Fruit fly (Drosophila melanogaster) whole organism, embryonic: Measurements from ENCODE around the gene Rpt5.

Experiments
- Bgb ChIP-seq: fragments of 200-800 bp; sonication (Bioruptor generic); IDR thresholded peaks from 2 replicates; pipeline ENCODE4 v1.3.6; 2022; ENCODE audit warnings: missing biosample characterization, missing genetic modification characterization; ENCODE audit not compliant: partially characterized antibody
- CG10431 ChIP-seq: fragments of 200-800 bp; sonication (Bioruptor generic); optimal IDR thresholded peaks from 3 replicates; lab custom pipeline; 2018; ENCODE audit warnings: missing biosample characterization, mild to moderate bottlenecking, missing genetic modification characterization
- CG11085 ChIP-seq: fragments of 200-800 bp; sonication (Bioruptor generic); IDR thresholded peaks from 2 replicates; pipeline ENCODE4 v1.3.6; 2022; ENCODE audit warnings: missing biosample characterization, missing genetic modification characterization
- CG11093 ChIP-seq: fragments of 200-800 bp; sonication (Bioruptor generic); IDR thresholded peaks from 3 replicates; pipeline ENCODE4 v1.3.6; 2022; ENCODE audit warnings: missing biosample characterization, missing genetic modification characterization
- CG12299 ChIP-seq: fragments of 200-800 bp; sonication (Bioruptor generic); optimal IDR thresholded peaks from 2 replicates; lab custom pipeline; 2018; ENCODE audit warnings: missing biosample characterization, mild to moderate bottlenecking, missing genetic modification characterization
- CG1233 ChIP-seq: fragments of 200-800 bp; sonication (Bioruptor generic); optimal IDR thresholded peaks from 4 replicates; lab custom pipeline; 2018; ENCODE audit warnings: missing biosample characterization, mild to moderate bottlenecking, missing genetic modification characterization
- CG14014 ChIP-seq: fragments of 200-800 bp; sonication (Bioruptor generic); IDR thresholded peaks from 2 replicates; pipeline ENCODE4 v1.3.6; 2022; ENCODE audit warnings: missing biosample characterization, missing genetic modification characterization
- CG15073 ChIP-seq: fragments of 200-800 bp; sonication (Bioruptor generic); optimal IDR thresholded peaks from 2 replicates; lab custom pipeline; 2016; ENCODE audit warnings: missing biosample characterization, missing genetic modification characterization
- CG15479 ChIP-seq: fragments of 200-800 bp; sonication (Bioruptor generic); optimal IDR thresholded peaks from 3 replicates; lab custom pipeline; 2019; ENCODE audit warnings: missing biosample characterization, mild to moderate bottlenecking, missing genetic modification characterization, moderate library complexity
- CG15514 ChIP-seq: fragments of 200-800 bp; sonication (Bioruptor generic); optimal IDR thresholded peaks from 3 replicates; lab custom pipeline; 2017; ENCODE audit warnings: missing biosample characterization, missing genetic modification characterization, mild to moderate bottlenecking, moderate library complexity, missing genetic modification reagents
- CG18476 ChIP-seq: fragments of 200-800 bp; sonication (Bioruptor generic); optimal IDR thresholded peaks from 2 replicates; lab custom pipeline; 2016; ENCODE audit warnings: missing biosample characterization, mild to moderate bottlenecking, missing genetic modification characterization
- CG2116 ChIP-seq: fragments of 200-800 bp; sonication (Bioruptor generic); optimal IDR thresholded peaks from 3 replicates; lab custom pipeline; 2018; ENCODE audit warnings: missing biosample characterization, mild to moderate bottlenecking, missing genetic modification characterization
- CG32532 ChIP-seq: fragments of 200-800 bp; sonication (Bioruptor generic); IDR thresholded peaks from 2 replicates; pipeline ENCODE4 v1.3.6; 2022; ENCODE audit warnings: missing biosample characterization, missing genetic modification characterization
- CG3995 ChIP-seq: fragments of 200-800 bp; sonication (Bioruptor generic); optimal IDR thresholded peaks from 3 replicates; lab custom pipeline; 2016; ENCODE audit warnings: missing biosample characterization, missing genetic modification characterization
- CG4328 ChIP-seq: fragments of 200-800 bp; sonication (Bioruptor generic); optimal IDR thresholded peaks from 3 replicates; lab custom pipeline; 2017; ENCODE audit warnings: missing biosample characterization, missing genetic modification reagents, missing genetic modification characterization
- CG5245 ChIP-seq: fragments of 200-800 bp; sonication (Bioruptor generic); optimal IDR thresholded peaks from 3 replicates; lab custom pipeline; 2016; ENCODE audit warnings: missing biosample characterization, missing genetic modification characterization
- CG6689 ChIP-seq: fragments of 200-800 bp; sonication (Bioruptor generic); IDR thresholded peaks from 2 replicates; pipeline ENCODE4 v1.3.6; 2022; ENCODE audit warnings: missing biosample characterization, missing genetic modification characterization
- CG6765 ChIP-seq: fragments of 200-800 bp; sonication (Bioruptor generic); optimal IDR thresholded peaks from 3 replicates; lab custom pipeline; 2017; ENCODE audit warnings: missing biosample characterization, mild to moderate bottlenecking, missing genetic modification characterization
- CG8388 ChIP-seq: fragments of 200-800 bp; sonication (Bioruptor generic); optimal IDR thresholded peaks from 2 replicates; lab custom pipeline; 2019; ENCODE audit warnings: missing biosample characterization, mild to moderate bottlenecking, missing genetic modification characterization, moderate library complexity
- Camta ChIP-seq: fragments of 200-800 bp; sonication (Bioruptor generic); optimal IDR thresholded peaks from 2 replicates; lab custom pipeline; 2016; ENCODE audit warnings: missing biosample characterization, missing genetic modification characterization
- Ets65A ChIP-seq: fragments of 200-800 bp; sonication (Bioruptor generic); peaks from one replicate; lab custom pipeline; 2016; ENCODE audit warnings: missing biosample characterization, missing genetic modification characterization
- GATAe ChIP-seq: fragments of 200-800 bp; sonication (Bioruptor generic); conservative IDR thresholded peaks from 2 replicates; pipeline ENCODE4 v1.3.6; 2022; ENCODE audit warnings: missing biosample characterization, missing genetic modification characterization
- H2.0 ChIP-seq: fragments of 200-800 bp; sonication (Bioruptor generic); IDR thresholded peaks from 2 replicates; pipeline ENCODE4 v1.3.6; 2022; ENCODE audit warnings: missing biosample characterization, missing genetic modification characterization
- HLHmδ ChIP-seq: fragments of 200-800 bp; sonication (Bioruptor generic); optimal IDR thresholded peaks from 2 replicates; lab custom pipeline; 2018; ENCODE audit warnings: missing biosample characterization, mild to moderate bottlenecking, missing genetic modification characterization, moderate library complexity
- Hr39 ChIP-seq: fragments of >200 bp; optimal IDR thresholded peaks from 2 replicates; lab custom pipeline; 2017
- Mes4 ChIP-seq: fragments of 200-800 bp; sonication (Bioruptor generic); optimal IDR thresholded peaks from 2 replicates; lab custom pipeline; 2016; ENCODE audit warnings: missing biosample characterization, missing genetic modification characterization
- NK7.1 ChIP-seq: fragments of 200-800 bp; sonication (Bioruptor generic); optimal IDR thresholded peaks from 3 replicates; lab custom pipeline; 2016; ENCODE audit warnings: missing biosample characterization, missing genetic modification characterization
- Neu2 ChIP-seq: fragments of 200-800 bp; sonication (Bioruptor generic); optimal IDR thresholded peaks from 3 replicates; lab custom pipeline; 2016; ENCODE audit warnings: missing biosample characterization, missing genetic modification characterization, borderline replicate concordance
- Sox100B ChIP-seq: fragments of 200-800 bp; sonication (Bioruptor generic); optimal IDR thresholded peaks from 3 replicates; lab custom pipeline; 2018; ENCODE audit warnings: missing biosample characterization, mild to moderate bottlenecking, missing genetic modification characterization
- Taf1 ChIP-seq: fragments of 200-800 bp; sonication (Bioruptor generic); IDR thresholded peaks from 2 replicates; pipeline ENCODE4 v1.3.6; 2022; ENCODE audit warnings: missing biosample characterization, missing genetic modification characterization
- YL-1 ChIP-seq: fragments of 200-800 bp; sonication (Bioruptor generic); optimal IDR thresholded peaks from 3 replicates; lab custom pipeline; 2017; ENCODE audit warnings: missing biosample characterization, mild to moderate bottlenecking, missing genetic modification characterization
- abd-A ChIP-seq: fragments of 200-800 bp; sonication (Bioruptor generic); optimal IDR thresholded peaks from 3 replicates; lab custom pipeline; 2019; ENCODE audit warnings: missing biosample characterization, mild to moderate bottlenecking, missing genetic modification characterization, moderate library complexity
- cad ChIP-seq: fragments of >200 bp; optimal IDR thresholded peaks from 2 replicates; lab custom pipeline; 2017; ENCODE audit warnings: missing biosample characterization, missing genetic modification characterization
- cato ChIP-seq: fragments of 200-800 bp; sonication (Bioruptor generic); optimal IDR thresholded peaks from 2 replicates; lab custom pipeline; 2016; ENCODE audit warnings: missing biosample characterization, missing genetic modification characterization, borderline replicate concordance
- caup ChIP-seq: fragments of 200-800 bp; sonication (Bioruptor generic); optimal IDR thresholded peaks from 3 replicates; lab custom pipeline; 2017; ENCODE audit warnings: missing biosample characterization, mild to moderate bottlenecking, missing genetic modification characterization, moderate library complexity; ENCODE audit not compliant: severe bottlenecking
- dm ChIP-seq: fragments of 200-800 bp; sonication (Bioruptor generic); optimal IDR thresholded peaks from 3 replicates; lab custom pipeline; 2016; ENCODE audit warnings: missing biosample characterization, missing genetic modification characterization
- exex ChIP-seq: fragments of 200-800 bp; sonication (Bioruptor generic); optimal IDR thresholded peaks from 4 replicates; lab custom pipeline; 2018; ENCODE audit warnings: missing biosample characterization, mild to moderate bottlenecking, missing genetic modification characterization, moderate library complexity
- gcm ChIP-seq: fragments of 200-800 bp; sonication (Bioruptor generic); optimal IDR thresholded peaks from 2 replicates; lab custom pipeline; 2019; ENCODE audit warnings: missing biosample characterization, mild to moderate bottlenecking, missing genetic modification characterization, moderate library complexity
- hbn ChIP-seq: fragments of 200-800 bp; sonication (Bioruptor generic); IDR thresholded peaks from 2 replicates; pipeline ENCODE4 v1.3.6; 2022; ENCODE audit warnings: missing biosample characterization, missing genetic modification characterization; ENCODE audit not compliant: partially characterized antibody
- kni ChIP-seq: fragments of 200-800 bp; sonication (Bioruptor generic); optimal IDR thresholded peaks from 3 replicates; lab custom pipeline; 2017; ENCODE audit warnings: mild to moderate bottlenecking, missing biosample characterization, missing genetic modification reagents, missing genetic modification characterization
- lola ChIP-seq, 3 experiments: fragments of >200 bp in 2 of 3; fragments of 200-800 bp in 1 of 3; sonication (Bioruptor generic) in 1 of 3; optimal IDR thresholded peaks; 2 replicates each; lab custom pipeline; 2017 to 2019; ENCODE audit warnings: missing biosample characterization in 3 of 3, missing genetic modification characterization in 3 of 3, mild to moderate bottlenecking in 1 of 3, moderate library complexity in 1 of 3
- pita ChIP-seq: fragments of 200-800 bp; sonication (Bioruptor generic); optimal IDR thresholded peaks from 2 replicates; lab custom pipeline; 2017; ENCODE audit warnings: missing biosample characterization, mild to moderate bottlenecking, missing genetic modification characterization
- pnt ChIP-seq: fragments of 200-800 bp; sonication (Bioruptor generic); optimal IDR thresholded peaks from 3 replicates; lab custom pipeline; 2016; ENCODE audit warnings: missing biosample characterization, missing genetic modification characterization
- sc ChIP-seq, 3 experiments: fragments of >200 bp in 2 of 3; fragments of 200-800 bp in 1 of 3; sonication (Bioruptor generic) in 1 of 3; optimal IDR thresholded peaks; 2 replicates in 2 of 3; 3 replicates in 1 of 3; lab custom pipeline; 2017; ENCODE audit warnings: mild to moderate bottlenecking in 1 of 3, missing biosample characterization in 1 of 3, missing genetic modification characterization in 1 of 3, missing genetic modification reagents in 1 of 3
- seq ChIP-seq: fragments of 200-800 bp; sonication (Bioruptor generic); IDR thresholded peaks from 2 replicates; pipeline ENCODE4 v1.3.6; 2022; ENCODE audit warnings: missing biosample characterization, missing genetic modification characterization
- slou ChIP-seq: fragments of 200-800 bp; sonication (Bioruptor generic); optimal IDR thresholded peaks from 3 replicates; lab custom pipeline; 2016; ENCODE audit warnings: missing biosample characterization, missing genetic modification characterization
- tgo ChIP-seq: fragments of 200-800 bp; sonication (Bioruptor generic); IDR thresholded peaks from 3 replicates; pipeline ENCODE4 v1.3.6; 2022; ENCODE audit warnings: missing biosample characterization, missing genetic modification characterization
- wdn ChIP-seq: fragments of 200-800 bp; sonication (Bioruptor generic); IDR thresholded peaks from 2 replicates; pipeline ENCODE4 v1.3.6; 2022; ENCODE audit warnings: missing biosample characterization, missing genetic modification characterization
- zfh1 ChIP-seq: fragments of 200-800 bp; sonication (Bioruptor generic); IDR thresholded peaks from 3 replicates; pipeline ENCODE4 v1.3.6; 2022; ENCODE audit warnings: missing biosample characterization, missing genetic modification characterization

Rpt5 gene

dm6 chr3R:23781466-23781935 is 28.8 kb downstream of the Rpt5 start, which contains the start of the genes Nup98-96 and mbc (continued):
- TF ChIP-seq CG12299 (tag; lab: Kevin White, UChicago) (peak; percentile 80), sc (optimal IDR thresholded peaks at IDR 0.05; lab: Kevin White, UChicago) (no peak), sc (GFP tag; optimal IDR thresholded peaks at IDR 0.05; lab: Kevin White, UChicago) (peak; percentile 63), CG15073 (GFP tag; lab: Kevin White, UChicago) (no peak), Sox100B (GFP tag; lab: Kevin White, UChicago) (peak; percentile 31), CG2116 (GFP tag; lab: Kevin White, UChicago) (peak; percentile 63), Taf1 (peak; percentile 73), CG6689 (GFP tag; lab: Robert Waterston, UW) (peak; percentile 79), dm (GFP tag; lab: Kevin White, UChicago) (peak; percentile 95), CG15514 (GFP tag; lab: Kevin White, UChicago) (peak; percentile 84), Mes4 (GFP tag; lab: Kevin White, UChicago) (peak; percentile 90), CG32532 (GFP tag; lab: Robert Waterston, UW) (peak; percentile 85), CG8388 (peak; percentile 60), lola (GFP tag; optimal IDR thresholded peaks at IDR 0.05; lab: Kevin White, UChicago) (peak in 2 of 3 experiments; percentile 84 to 96), CG1233 (GFP tag; lab: Kevin White, UChicago) (peak; percentile 58), zfh1 (GFP tag; lab: Robert Waterston, UW) (peak; percentile 70; the same call in 2 of the 3 replicates), CG5245 (GFP tag; lab: Kevin White, UChicago) (peak; percentile 63), exex (tag; lab: Kevin White, UChicago) (peak; percentile 66), cato (GFP tag; lab: Kevin White, UChicago) (peak; percentile 69), CG4328 (GFP tag; lab: Kevin White, UChicago) (peak; percentile 69), pita (GFP tag; lab: Kevin White, UChicago) (no peak), NK7.1 (GFP tag; lab: Kevin White, UChicago) (peak; percentile 67), Neu2 (GFP tag; lab: Kevin White, UChicago) (peak; percentile 74), CG14014 (GFP tag; lab: Robert Waterston, UW) (peak; percentile 86), CG11085 (GFP tag; lab: Robert Waterston, UW) (peak; percentile 76), YL-1 (peak; percentile 93), Bgb (peak; percentile 63; the same call in 1 of the 2 replicates), gcm (GFP tag; lab: Kevin White, UChicago) (peak; percentile 34), Hr39 (lab: Kevin White, UChicago) (no peak), CG10431 (no peak), CG15479 (GFP tag; lab: Kevin White, UChicago) (peak; percentile 59), H2.0 (GFP tag; lab: Robert Waterston, UW) (peak; percentile 85), GATAe (peak; percentile 27; the same call in 1 of the 2 replicates), kni (peak; percentile 42), seq (peak; percentile 76), hbn (no peak), Camta (GFP tag; lab: Kevin White, UChicago) (peak; percentile 85), cad (GFP tag; lab: Kevin White, UChicago) (no peak), CG11093 (peak; percentile 63; the same call in 1 of the 3 replicates), CG6765 (GFP tag; lab: Kevin White, UChicago) (peak; percentile 61), caup (GFP tag; lab: Kevin White, UChicago) (peak; percentile 57), CG18476 (GFP tag; lab: Kevin White, UChicago) (peak; percentile 86), tgo (GFP tag; lab: Robert Waterston, UW) (peak; percentile 83), Ets65A (GFP tag; lab: Kevin White, UChicago) (peak; percentile 99), HLHmδ (GFP tag; lab: Kevin White, UChicago) (peak; percentile 90), slou (GFP tag; lab: Kevin White, UChicago) (peak; percentile 45), pnt (GFP tag; lab: Kevin White, UChicago) (peak; percentile 94), wdn (GFP tag; lab: Robert Waterston, UW) (peak; percentile 45; the same call in 1 of the 2 replicates), CG3995 (peak; percentile 83), abd-A (tag; lab: Kevin White, UChicago) (no peak)
